Fruit fly (Drosophila melanogaster): ENCODE results near the gene qm.

Gene qm

DNA sequence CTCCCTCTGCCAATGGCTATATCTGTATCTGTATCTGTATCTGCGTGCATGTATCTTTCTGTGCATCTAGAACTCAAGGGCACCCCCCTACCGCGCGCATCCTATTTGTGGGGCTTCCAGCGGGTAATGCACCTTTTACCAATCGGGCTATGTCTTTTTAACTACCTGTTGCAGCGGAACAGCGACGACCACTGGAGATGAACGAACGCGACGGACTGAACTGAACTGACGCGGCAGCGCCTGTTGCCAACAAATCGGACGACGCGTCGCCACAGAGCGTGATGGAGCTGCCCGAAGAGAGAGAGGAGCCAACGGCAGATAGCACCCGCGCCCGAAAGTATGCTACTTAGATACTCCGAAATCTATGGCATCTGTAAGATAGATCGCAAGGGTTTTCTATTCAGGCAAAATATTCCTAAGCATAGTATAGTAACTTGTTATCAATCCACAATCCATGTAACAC, 3.1 kb upstream of the qm start, which contains the start of gene Cln7 (continued):
- TF ChIP-seq CG8632 (GFP tag; optimal IDR thresholded peaks at IDR 0.05) (peak; percentile 39), CG11294 (GFP tag; IDR thresholded peaks at IDR 0.05) (no peak; the same call in 1 of the 2 replicates), CG6854 (GFP tag; optimal IDR thresholded peaks at IDR 0.05) (peak; percentile 85), dsx (GFP tag; optimal IDR thresholded peaks at IDR 0.05; ENCODE audit: poor library complexity, severe bottlenecking) (peak; percentile 69), vri (GFP tag; optimal IDR thresholded peaks at IDR 0.05) (peak; percentile 70), CG6808 (GFP tag; optimal IDR thresholded peaks at IDR 0.05) (peak; percentile 40), CG6163 (GFP tag; IDR thresholded peaks at IDR 0.05) (peak; percentile 90), fkh (GFP tag; optimal IDR thresholded peaks at IDR 0.05) (peak; percentile 32), spab (GFP tag; optimal IDR thresholded peaks at IDR 0.05) (peak; percentile 5), fd85E (GFP tag; optimal IDR thresholded peaks at IDR 0.05) (peak; percentile 79), Blimp-1 (GFP tag; optimal IDR thresholded peaks at IDR 0.05) (peak; percentile 2), CG9139 (GFP tag; optimal IDR thresholded peaks at IDR 0.05) (peak; percentile 73), CG4318 (GFP tag; optimal IDR thresholded peaks at IDR 0.05) (no peak), esn (GFP tag; optimal IDR thresholded peaks at IDR 0.05) (peak; percentile 71), Lpt (GFP tag; optimal IDR thresholded peaks at IDR 0.05) (peak; percentile 59), Hr39 (GFP tag; optimal IDR thresholded peaks at IDR 0.05) (no peak), Eip93F (GFP tag; optimal IDR thresholded peaks at IDR 0.05) (peak; percentile 78), CG10669 (GFP tag; optimal IDR thresholded peaks at IDR 0.05) (peak; percentile 3), topi (GFP tag; optimal IDR thresholded peaks at IDR 0.05) (peak; percentile 56), Sox14 (GFP tag; optimal IDR thresholded peaks at IDR 0.05) (peak; percentile 88), CG6276 (GFP tag; optimal IDR thresholded peaks at IDR 0.05) (peak; percentile 26), CG3919 (GFP tag; optimal IDR thresholded peaks at IDR 0.05) (peak; percentile 47), Hr38 (GFP tag; optimal IDR thresholded peaks at IDR 0.05) (no peak), CG3032 (tag; optimal IDR thresholded peaks at IDR 0.05) (peak; percentile 3), acj6 (GFP tag; optimal IDR thresholded peaks at IDR 0.05) (no peak), cyc (GFP tag; optimal IDR thresholded peaks at IDR 0.05) (no peak)

DNA sequence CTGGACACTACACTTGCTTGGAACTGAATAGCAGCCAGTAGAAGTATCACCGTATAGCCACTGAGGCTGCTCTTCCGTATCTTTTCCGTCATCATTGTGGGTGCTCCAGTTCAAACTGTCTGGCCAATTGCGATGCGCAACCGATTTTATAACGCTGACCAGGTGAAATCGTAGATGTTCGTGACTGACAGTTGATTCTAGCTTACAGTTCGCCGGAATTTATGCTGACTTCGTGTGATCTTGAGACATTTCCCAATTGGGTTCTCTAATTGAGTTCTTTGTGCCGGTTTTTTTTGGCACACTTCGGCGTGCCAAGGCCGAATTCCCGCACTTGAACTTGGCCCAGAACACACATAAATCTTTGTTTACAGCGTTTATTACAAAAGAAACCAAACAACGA, 1.2 kb upstream of the qm start, which contains the start of gene CG14834:
TSS of gene CG14834 (minus strand) at position 173 of the 400 bp plus-strand sequence.
- TF ChIP-seq CG9139 (GFP tag; optimal IDR thresholded peaks at IDR 0.05): no peak
- no peak for TF ChIP-seq lz (GFP tag; optimal IDR thresholded peaks at IDR 0.05)
- TF ChIP-seq CG15336 (GFP tag; IDR thresholded peaks at IDR 0.05): no peak

DNA sequence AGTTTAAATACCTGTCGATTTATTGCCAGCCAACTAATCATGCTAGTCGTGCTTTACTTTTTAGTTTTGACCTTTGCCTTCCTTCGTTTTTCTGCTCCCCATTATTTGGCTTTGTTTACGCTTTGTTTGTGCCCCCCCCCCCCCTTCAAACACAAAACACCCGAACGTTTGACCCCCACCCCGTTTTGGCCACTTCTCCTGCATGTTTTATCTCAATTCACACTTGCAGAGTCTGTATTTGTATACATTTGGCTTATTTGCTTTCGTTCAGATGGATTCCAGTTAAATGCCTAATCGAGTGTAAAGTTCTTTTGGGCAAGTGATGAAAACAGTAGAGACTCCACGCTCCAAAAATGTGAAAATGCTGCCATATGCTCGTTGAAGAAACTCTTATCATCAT, 1.2 kb downstream of the qm start:
- no peak for TF ChIP-seq Gug (GFP tag; IDR thresholded peaks at IDR 0.05)
- peak; percentile 79 for TF ChIP-seq fkh (GFP tag; optimal IDR thresholded peaks at IDR 0.05)

DNA sequence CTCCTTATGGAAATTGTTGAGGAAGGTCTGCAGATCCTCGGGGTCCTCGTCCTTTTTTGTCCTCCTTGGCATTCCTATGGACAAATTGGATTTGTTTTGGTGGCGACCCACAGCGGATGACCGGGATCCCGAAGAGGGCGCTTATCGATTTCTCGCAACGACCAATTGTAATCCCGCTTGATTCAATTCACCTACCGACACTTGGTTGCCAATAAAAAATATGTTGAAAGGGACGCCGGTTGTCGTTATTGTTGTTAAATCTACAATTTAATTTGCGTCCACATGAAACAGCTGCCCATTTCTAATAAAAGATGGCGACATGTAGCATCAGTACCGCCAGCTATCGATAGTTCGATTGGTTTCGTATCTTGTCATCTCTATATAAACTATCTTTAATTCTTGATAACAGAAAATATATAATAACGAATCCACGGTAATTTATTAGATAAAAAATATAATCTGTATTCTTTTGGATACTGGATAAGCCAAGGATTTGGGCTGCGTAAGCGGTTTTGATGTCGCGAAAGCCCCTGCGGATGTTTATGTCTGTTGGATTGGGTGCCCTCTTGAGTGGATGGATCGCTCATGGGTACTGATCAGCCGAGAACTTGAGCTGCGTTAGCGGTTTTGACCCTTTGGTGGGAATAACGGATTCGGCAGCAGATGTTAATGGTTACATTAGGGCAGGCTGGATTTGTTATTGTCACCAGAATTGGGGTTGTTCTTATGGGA, 8.4 kb downstream of the qm start, which contains the start of gene CTCF:
TSS of gene CTCF (minus strand) at position 328 of the 732 bp plus-strand sequence.
- peak; percentile 1 for TF ChIP-seq CG10631 (GFP tag; optimal IDR thresholded peaks at IDR 0.05)
- TF ChIP-seq CG11294 (GFP tag; IDR thresholded peaks at IDR 0.05): no peak
- TF ChIP-seq cyc (GFP tag; optimal IDR thresholded peaks at IDR 0.05): peak; percentile 38
- TF ChIP-seq Met (GFP tag; optimal IDR thresholded peaks at IDR 0.05): no peak
- no peak for TF ChIP-seq CG15336 (GFP tag; IDR thresholded peaks at IDR 0.05)
- peak; percentile 6 for TF ChIP-seq net (GFP tag; optimal IDR thresholded peaks at IDR 0.05)
- TF ChIP-seq fkh (GFP tag; optimal IDR thresholded peaks at IDR 0.05): no peak
- TF ChIP-seq CG1621 (tag; optimal IDR thresholded peaks at IDR 0.05): peak; percentile 24
- peak; percentile 43 for TF ChIP-seq CG31627 (GFP tag; optimal IDR thresholded peaks at IDR 0.05)
- peak; percentile 36 for TF ChIP-seq topi (GFP tag; optimal IDR thresholded peaks at IDR 0.05)
- TF ChIP-seq CG11902 (GFP tag; optimal IDR thresholded peaks at IDR 0.05): no peak
- no peak for TF ChIP-seq fd85E (GFP tag; optimal IDR thresholded peaks at IDR 0.05)
- peak; percentile 71 for TF ChIP-seq Eip78C (GFP tag)
- TF ChIP-seq CG4318 (GFP tag; optimal IDR thresholded peaks at IDR 0.05): no peak
- TF ChIP-seq CG11762 (GFP tag; optimal IDR thresholded peaks at IDR 0.05; ENCODE audit: insufficient read depth): no peak
- no peak for TF ChIP-seq CG6854 (GFP tag; optimal IDR thresholded peaks at IDR 0.05)
- TF ChIP-seq OdsH (GFP tag; optimal IDR thresholded peaks at IDR 0.05): no peak
- TF ChIP-seq spab (GFP tag; optimal IDR thresholded peaks at IDR 0.05): no peak
- TF ChIP-seq CG10669 (GFP tag; optimal IDR thresholded peaks at IDR 0.05): no peak
- peak; percentile 44 for TF ChIP-seq Sox14 (GFP tag; optimal IDR thresholded peaks at IDR 0.05)
- TF ChIP-seq dac (GFP tag; optimal IDR thresholded peaks at IDR 0.05): no peak
- TF ChIP-seq CG3919 (GFP tag; optimal IDR thresholded peaks at IDR 0.05): peak; percentile 44
- no peak for TF ChIP-seq Hr4 (GFP tag; optimal IDR thresholded peaks at IDR 0.05)
- peak; percentile 10 for TF ChIP-seq CG7368 (GFP tag; optimal IDR thresholded peaks at IDR 0.05)
- peak; percentile 58 for TF ChIP-seq lz (GFP tag; optimal IDR thresholded peaks at IDR 0.05)
- no peak for TF ChIP-seq CG6276 (GFP tag; optimal IDR thresholded peaks at IDR 0.05)
- TF ChIP-seq CG3032 (tag; optimal IDR thresholded peaks at IDR 0.05): peak; percentile 56
- TF ChIP-seq ss (GFP tag; optimal IDR thresholded peaks at IDR 0.05): peak in 1 of 2 experiments; percentile 1
- peak; percentile 67 for TF ChIP-seq esn (GFP tag; optimal IDR thresholded peaks at IDR 0.05)
